Fruit fly (Drosophila melanogaster) S2 (cell line): ENCODE results near the gene Sirt6.

Experiments used
- CG8478 ChIP-seq: fragments of >200 bp; optimal IDR thresholded peaks from 2 replicates; lab custom pipeline; 2018
- CTCF ChIP-seq, 2 experiments: fragments of >200 bp; optimal IDR thresholded peaks; 2 replicates each; lab custom pipeline; 2018

DNA sequence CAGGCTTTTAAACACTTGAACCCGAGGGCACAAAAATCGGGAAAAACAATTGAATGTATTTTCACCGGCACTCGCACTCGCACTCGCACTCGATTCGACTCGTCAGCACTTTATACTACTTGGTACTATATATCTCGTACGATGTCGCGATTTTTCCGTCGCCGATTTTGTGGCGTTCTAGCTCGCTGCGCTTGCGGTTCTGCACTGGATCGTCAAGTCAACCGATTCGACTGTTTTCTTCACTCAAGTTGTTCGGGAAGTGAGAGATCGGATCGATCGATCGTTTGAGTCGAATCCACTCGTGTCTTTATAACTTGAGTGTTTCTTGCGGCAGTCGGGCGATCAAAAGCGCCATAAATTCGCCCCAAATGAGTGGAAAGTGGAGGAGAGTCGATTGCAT, 48.9 kb downstream of the Sirt6 start, which contains the start of gene Timp:
- TF ChIP-seq CG8478 (lab: Kevin White, UChicago), result no peak
- TF ChIP-seq CTCF (optimal IDR thresholded peaks at IDR 0.05; lab: Kevin White, UChicago), result no peak
